Worm (Caenorhabditis elegans) whole organism, young adult: Measurements from ENCODE around the gene irld-32.

Source experiments
- chd-7 ChIP-seq: sonication (generic microtip); optimal IDR thresholded peaks from 2 replicates; lab custom pipeline; 2016; ENCODE audit warnings: mild to moderate bottlenecking, missing genetic modification characterization, moderate library complexity, missing compliant biosample characterization
- dox-1 ChIP-seq: fragments of 200-800 bp; sonication (Bioruptor generic); IDR thresholded peaks from 2 replicates; pipeline ENCODE4 v1.3.6; 2022; ENCODE audit warnings: missing genetic modification reagents, missing genetic modification characterization, missing compliant biosample characterization
- lsl-1 ChIP-seq: fragments of 200-800 bp; sonication (Bioruptor generic); optimal IDR thresholded peaks from 2 replicates; lab custom pipeline; 2018; ENCODE audit warnings: mild to moderate bottlenecking, missing genetic modification characterization, moderate library complexity, missing compliant biosample characterization
- unc-62 ChIP-seq: fragments of 150-350 bp; optimal IDR thresholded peaks from 2 replicates; lab custom pipeline; 2014; ENCODE audit warnings: missing biosample characterization, missing genetic modification reagents, missing genetic modification characterization

DNA sequence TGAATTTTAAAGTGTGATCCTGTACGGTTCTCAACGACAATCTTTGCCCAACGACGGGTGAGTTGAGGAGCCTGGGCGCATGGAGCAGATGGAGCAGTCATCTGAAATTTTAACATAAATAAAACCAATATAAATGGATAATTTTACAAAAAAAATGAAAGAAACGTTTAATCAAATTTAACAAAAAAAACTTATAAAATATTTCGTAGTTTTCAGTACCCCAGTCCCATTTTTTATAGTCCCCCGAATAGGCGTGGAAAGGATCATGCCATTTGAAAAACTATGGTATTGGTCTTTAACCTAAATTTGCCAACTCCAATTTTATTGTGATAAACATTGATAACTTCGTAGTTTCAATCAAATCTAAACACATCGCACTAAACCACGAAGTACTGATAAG, 6.7 kb upstream of the irld-32 start, which contains the start of gene pud-3:
- no peak for TF ChIP-seq lsl-1
- no peak for TF ChIP-seq unc-62 (GFP tag; lab: Kevin White, UChicago)
- TF ChIP-seq dox-1 (GFP tag; lab: Robert Waterston, UW) = no peak
- no peak for TF ChIP-seq chd-7 (tag; lab: Kevin White, UChicago)
